Fruit fly (Drosophila melanogaster) whole organism, embryonic: Measurements from ENCODE around the gene Patj.

ENCODE experiments used
- CG2889 ChIP-seq: fragments of 200-800 bp; sonication (Bioruptor generic); IDR thresholded peaks from 3 replicates; pipeline ENCODE4 v1.3.6; 2022; ENCODE audit warnings: missing biosample characterization, missing genetic modification characterization
- CG4404 ChIP-seq: fragments of 200-800 bp; sonication (Bioruptor generic); IDR thresholded peaks from 2 replicates; pipeline ENCODE4 v1.3.6; 2022; ENCODE audit warnings: missing biosample characterization, missing genetic modification characterization
- CG6654 ChIP-seq: fragments of 200-800 bp; sonication (Bioruptor generic); optimal IDR thresholded peaks from 2 replicates; lab custom pipeline; 2017; ENCODE audit warnings: missing biosample characterization, mild to moderate bottlenecking, missing genetic modification characterization
- CoRest ChIP-seq: fragments of 200-800 bp; sonication (Bioruptor generic); optimal IDR thresholded peaks from 3 replicates; lab custom pipeline; 2018; ENCODE audit warnings: missing biosample characterization, mild to moderate bottlenecking, missing genetic modification characterization, moderate library complexity
- Neu2 ChIP-seq: fragments of 200-800 bp; sonication (Bioruptor generic); optimal IDR thresholded peaks from 3 replicates; lab custom pipeline; 2016; ENCODE audit warnings: missing biosample characterization, missing genetic modification characterization, borderline replicate concordance
- crol ChIP-seq: fragments of 200-800 bp; sonication (Bioruptor generic); IDR thresholded peaks from 2 replicates; pipeline ENCODE4 v1.3.6; 2022; ENCODE audit warnings: missing biosample characterization, missing genetic modification characterization
- gt ChIP-seq: fragments of 200-800 bp; sonication (Bioruptor generic); IDR thresholded peaks from 2 replicates; pipeline ENCODE4 v1.3.6; 2022; ENCODE audit warnings: missing biosample characterization, missing genetic modification characterization
- slp2 ChIP-seq: fragments of 200-800 bp; sonication (Bioruptor generic); optimal IDR thresholded peaks from 2 replicates; lab custom pipeline; 2016; ENCODE audit warnings: missing biosample characterization, missing genetic modification characterization
- zf30C ChIP-seq: fragments of 200-800 bp; sonication (Bioruptor generic); optimal IDR thresholded peaks from 3 replicates; lab custom pipeline; 2018; ENCODE audit warnings: missing biosample characterization, mild to moderate bottlenecking, missing genetic modification characterization

- TF ChIP-seq gt (GFP tag; lab: Robert Waterston, UW) (no peak), CG2889 (GFP tag; lab: Robert Waterston, UW) (no peak), crol (GFP tag; lab: Robert Waterston, UW) (no peak), zf30C (no peak), slp2 (GFP tag; lab: Kevin White, UChicago) (no peak), Neu2 (no peak), CoRest (no peak), CG4404 (GFP tag; lab: Robert Waterston, UW) (no peak), CG6654 (no peak)
Measured at dm6 chr3L:1810288-1810687, 11.7 kb downstream of the Patj start, which contains the start of gene GV1.
